Worm (Caenorhabditis elegans) whole organism, midembryonic: ENCODE measurements around the gene slc-36.5.

ENCODE experiments used
- T22C8.4 ChIP-seq: fragments of 200-800 bp; sonication (Bioruptor generic); IDR thresholded peaks from 2 replicates; pipeline ENCODE4 v1.3.6; 2022; ENCODE audit warnings: missing genetic modification characterization, missing compliant biosample characterization
- flt-1 ChIP-seq: fragments of 200-800 bp; sonication (Bioruptor generic); IDR thresholded peaks from 2 replicates; pipeline ENCODE4 v1.3.6; 2022; ENCODE audit warnings: missing genetic modification characterization, missing compliant biosample characterization
- med-1 ChIP-seq: sonication (generic microtip); optimal IDR thresholded peaks from 2 replicates; lab custom pipeline; 2017; ENCODE audit warnings: missing genetic modification characterization, mild to moderate bottlenecking, missing compliant biosample characterization, antibody characterized with exemption, missing genetic modification reagents; ENCODE audit not compliant: insufficient read depth
- tab-1 ChIP-seq: fragments of 200-800 bp; sonication (Bioruptor generic); IDR thresholded peaks from 2 replicates; pipeline ENCODE4 v1.3.6; 2022; ENCODE audit warnings: missing genetic modification characterization, missing compliant biosample characterization
- ztf-23 ChIP-seq: fragments of 200-800 bp; sonication (Bioruptor generic); IDR thresholded peaks from 2 replicates; pipeline ENCODE4 v1.3.6; 2022; ENCODE audit warnings: missing genetic modification reagents, missing genetic modification characterization, missing compliant biosample characterization

DNA sequence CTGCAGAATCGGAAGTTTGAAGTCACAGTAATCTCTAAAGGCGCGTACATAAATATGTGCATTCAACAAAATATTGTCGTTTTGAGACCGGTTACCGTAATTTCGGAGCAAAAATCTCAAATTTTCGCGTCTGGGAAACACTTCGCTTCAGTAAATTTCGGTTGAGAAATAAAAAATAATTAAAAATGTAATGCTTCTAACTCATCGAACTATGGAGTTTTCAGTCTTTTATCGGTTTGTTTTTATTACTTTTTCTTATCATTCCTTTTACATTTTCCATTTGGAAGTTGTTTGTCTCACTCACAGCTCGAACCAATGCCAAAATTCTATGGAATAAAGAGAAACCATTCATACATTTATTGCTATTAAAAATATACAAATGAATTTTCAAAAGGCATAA lies 11.4 kb upstream of the slc-36.5 start:
- TF ChIP-seq ztf-23 (GFP tag; lab: Robert Waterston, UW) (no peak), flt-1 (GFP tag; lab: Robert Waterston, UW) (no peak), med-1 (GFP tag; lab: Kevin White, UChicago) (no peak), T22C8.4 (GFP tag; lab: Robert Waterston, UW) (no peak), tab-1 (no peak)
